Fruit fly (Drosophila melanogaster): ENCODE data around the gene nebu.
A peak's percentile ranks its signal among the peaks of the same experiment; 100 is the strongest.

nebu gene

DNA sequence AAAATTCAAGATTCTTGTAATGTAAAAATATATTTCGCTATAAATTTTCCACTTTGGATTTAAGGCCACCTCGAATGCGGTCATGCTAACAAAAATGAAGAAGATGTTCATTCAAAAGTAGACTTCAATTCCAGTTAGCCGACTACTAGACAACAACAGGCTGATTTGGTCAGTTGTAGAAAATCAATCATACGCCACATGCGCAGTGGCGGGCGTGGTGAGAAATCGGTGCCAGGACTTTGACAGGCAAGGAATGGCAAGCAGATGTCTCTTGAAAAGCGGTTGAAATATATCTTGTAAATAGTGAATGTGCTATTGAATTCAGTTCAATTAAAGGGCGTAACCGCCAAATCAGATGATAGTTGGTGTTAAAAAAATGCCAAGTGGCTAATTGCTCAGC is 10.5 kb upstream of the nebu start, which contains the start of gene Ent3:
Gene Ent3, plus strand, starts transcription at position 224 of the 400 bp plus-strand sequence.
- TF ChIP-seq sug (tag; optimal IDR thresholded peaks at IDR 0.05) (no peak), CHES-1-like (GFP tag; optimal IDR thresholded peaks at IDR 0.05) (no peak), ewg (GFP tag; optimal IDR thresholded peaks at IDR 0.05) (peak; percentile 71), onecut (GFP tag; IDR thresholded peaks at IDR 0.05) (peak; percentile 93), CG7357 (GFP tag; IDR thresholded peaks at IDR 0.05) (no peak), kay (GFP tag; optimal IDR thresholded peaks at IDR 0.05) (no peak), CG4282 (GFP tag; optimal IDR thresholded peaks at IDR 0.05) (no peak), scrt (GFP tag; optimal IDR thresholded peaks at IDR 0.05) (peak; percentile 59), Deaf1 (tag; optimal IDR thresholded peaks at IDR 0.05) (no peak)

- peak; percentile 49 for TF ChIP-seq CG34224 (GFP tag; IDR thresholded peaks at IDR 0.05; ENCODE audit: partially characterized antibody)
- no peak for TF ChIP-seq Ravus (GFP tag; IDR thresholded peaks at IDR 0.05)
- TF ChIP-seq gcm (GFP tag; optimal IDR thresholded peaks at IDR 0.05): no peak
- TF ChIP-seq CG10431 (GFP tag; optimal IDR thresholded peaks at IDR 0.05): peak; percentile 21
- peak; percentile 84 for TF ChIP-seq MESR4 (GFP tag; optimal IDR thresholded peaks at IDR 0.05)
- no peak for TF ChIP-seq sens-2 (GFP tag; IDR thresholded peaks at IDR 0.05)
- TF ChIP-seq ewg (GFP tag; optimal IDR thresholded peaks at IDR 0.05): no peak
- no peak for TF ChIP-seq CG3995 (GFP tag; optimal IDR thresholded peaks at IDR 0.05)
- TF ChIP-seq CG14667 (GFP tag; IDR thresholded peaks at IDR 0.05): no peak
- peak; percentile 31 for TF ChIP-seq CG33213 (GFP tag; optimal IDR thresholded peaks at IDR 0.05)
- TF ChIP-seq CG4617 (GFP tag; optimal IDR thresholded peaks at IDR 0.05; ENCODE audit: borderline replicate concordance): peak; percentile 90
- peak; percentile 47 for TF ChIP-seq CG6854 (GFP tag; optimal IDR thresholded peaks at IDR 0.05)
- no peak for TF ChIP-seq CG2129 (GFP tag; IDR thresholded peaks at IDR 0.05; ENCODE audit: partially characterized antibody)
- TF ChIP-seq B-H1 (GFP tag; IDR thresholded peaks at IDR 0.05): no peak
- TF ChIP-seq zen2 (GFP tag; IDR thresholded peaks at IDR 0.05; ENCODE audit: partially characterized antibody): no peak; the same call in 1 of the 3 replicates
- TF ChIP-seq sug (tag; optimal IDR thresholded peaks at IDR 0.05): peak; percentile 87
- no peak for TF ChIP-seq CG6254 (GFP tag; optimal IDR thresholded peaks at IDR 0.05)
- TF ChIP-seq CG6689 (GFP tag; IDR thresholded peaks at IDR 0.05): no peak
- TF ChIP-seq CG7839 (tag; optimal IDR thresholded peaks at IDR 0.05): no peak
- TF ChIP-seq phol (tag; optimal IDR thresholded peaks at IDR 0.05): peak; percentile 96
- no peak for TF ChIP-seq CG11504 (tag; optimal IDR thresholded peaks at IDR 0.05)
- TF ChIP-seq CG8089 (GFP tag; optimal IDR thresholded peaks at IDR 0.05): no peak
- no peak for TF ChIP-seq br (optimal IDR thresholded peaks at IDR 0.05)
- TF ChIP-seq ranshi (GFP tag; IDR thresholded peaks at IDR 0.05): peak; percentile 83; the same call in 1 of the 2 replicates
- TF ChIP-seq gsb-n (tag; optimal IDR thresholded peaks at IDR 0.05): no peak
- peak; percentile 33 for TF ChIP-seq CG9437 (GFP tag; optimal IDR thresholded peaks at IDR 0.05)
- TF ChIP-seq Elba2 (GFP tag; optimal IDR thresholded peaks at IDR 0.05): no peak
- peak; percentile 94 for TF ChIP-seq trem (tag; optimal IDR thresholded peaks at IDR 0.05)
- peak; percentile 44; the same call in 2 of the 3 replicates for TF ChIP-seq Doc3 (GFP tag; IDR thresholded peaks at IDR 0.05; ENCODE audit: partially characterized antibody)
- no peak for TF ChIP-seq CG16779 (GFP tag; IDR thresholded peaks at IDR 0.05)
- TF ChIP-seq Deaf1 (tag; optimal IDR thresholded peaks at IDR 0.05): no peak
- no peak for TF ChIP-seq Dfd (GFP tag; optimal IDR thresholded peaks at IDR 0.05)
- no peak; the same call in 1 of the 2 replicates for TF ChIP-seq crol (GFP tag; IDR thresholded peaks at IDR 0.05)
- no peak for TF ChIP-seq h (optimal IDR thresholded peaks at IDR 0.05)
- no peak for TF ChIP-seq HLHmδ (GFP tag; optimal IDR thresholded peaks at IDR 0.05)
- peak; percentile 22 for TF ChIP-seq CG10979 (tag; optimal IDR thresholded peaks at IDR 0.05)
- TF ChIP-seq CG12659 (GFP tag; optimal IDR thresholded peaks at IDR 0.05): peak; percentile 89
- TF ChIP-seq CG6175 (GFP tag; IDR thresholded peaks at IDR 0.05): no peak
- TF ChIP-seq lilli (GFP tag; optimal IDR thresholded peaks at IDR 0.05): no peak
- peak; percentile 39; the same call in 1 of the 2 replicates for TF ChIP-seq hbn (GFP tag; IDR thresholded peaks at IDR 0.05; ENCODE audit: partially characterized antibody)
- TF ChIP-seq zf30C (GFP tag; optimal IDR thresholded peaks at IDR 0.05): no peak
- no peak for TF ChIP-seq corto (GFP tag; optimal IDR thresholded peaks at IDR 0.05)
- TF ChIP-seq pho (GFP tag; optimal IDR thresholded peaks at IDR 0.05): no peak
Measured at dm6 chr3L:12849867-12850301, 7.0 kb upstream of the nebu start, which contains the start of the genes CG10948 and Wbp2. Gene CG10948, minus strand, starts transcription at chr3L:12850117. Gene Wbp2, plus strand, starts transcription at chr3L:12850165.
